Fruit fly (Drosophila melanogaster) whole organism, pupa: ENCODE data around the gene CG31265.

ENCODE experiments used
- CG12605 ChIP-seq: fragments of 200-800 bp; sonication (Bioruptor generic); IDR thresholded peaks from 2 replicates; pipeline ENCODE4 v1.3.6; 2022; ENCODE audit warnings: missing biosample characterization, missing genetic modification characterization
- CG13204 ChIP-seq: fragments of 200-800 bp; sonication (Bioruptor generic); optimal IDR thresholded peaks from 2 replicates; lab custom pipeline; 2018; ENCODE audit warnings: missing biosample characterization, mild to moderate bottlenecking, missing genetic modification characterization, moderate library complexity
- CG15710 ChIP-seq: fragments of 200-800 bp; sonication (Bioruptor generic); optimal IDR thresholded peaks from 2 replicates; lab custom pipeline; 2018; ENCODE audit warnings: missing biosample characterization, mild to moderate bottlenecking, missing genetic modification characterization, moderate library complexity
- CG32121 ChIP-seq: fragments of 200-800 bp; sonication (Bioruptor generic); IDR thresholded peaks from 2 replicates; pipeline ENCODE4 v1.3.6; 2022; ENCODE audit warnings: missing biosample characterization, missing genetic modification characterization
- CG34367 ChIP-seq: fragments of 200-800 bp; sonication (Bioruptor generic); optimal IDR thresholded peaks from 2 replicates; lab custom pipeline; 2018; ENCODE audit warnings: missing biosample characterization, mild to moderate bottlenecking, missing genetic modification characterization
- CG4496 ChIP-seq: fragments of 200-800 bp; sonication (Bioruptor generic); IDR thresholded peaks from 3 replicates; pipeline ENCODE4 v1.3.6; 2022; ENCODE audit warnings: missing biosample characterization, missing genetic modification characterization
- EcR ChIP-seq: fragments of 200-800 bp; sonication (Bioruptor generic); optimal IDR thresholded peaks from 3 replicates; lab custom pipeline; 2019; ENCODE audit warnings: missing biosample characterization, missing genetic modification characterization, mild to moderate bottlenecking, moderate library complexity, missing genetic modification reagents
- Pif1B ChIP-seq: fragments of 200-800 bp; sonication (Bioruptor generic); optimal IDR thresholded peaks from 3 replicates; lab custom pipeline; 2016; ENCODE audit warnings: missing biosample characterization, missing genetic modification characterization
- Snoo ChIP-seq: fragments of 200-800 bp; sonication (Bioruptor generic); optimal IDR thresholded peaks from 3 replicates; lab custom pipeline; 2017; ENCODE audit warnings: missing biosample characterization, mild to moderate bottlenecking, missing genetic modification characterization, inconsistent platforms
- fd96Ca ChIP-seq: fragments of 200-800 bp; sonication (Bioruptor generic); IDR thresholded peaks from 3 replicates; pipeline ENCODE4 v1.3.6; 2022; ENCODE audit warnings: missing biosample characterization, missing genetic modification characterization
- gl ChIP-seq: fragments of 200-800 bp; sonication (Bioruptor generic); optimal IDR thresholded peaks from 2 replicates; lab custom pipeline; 2018; ENCODE audit warnings: missing biosample characterization, mild to moderate bottlenecking, missing genetic modification characterization

dm6 chr3R:17150287-17150686 is 22.3 kb downstream of the CG31265 start, which contains the start of gene Smug:
- TF ChIP-seq fd96Ca (GFP tag; lab: Robert Waterston, UW) (no peak), CG4496 (GFP tag; lab: Robert Waterston, UW) (no peak), CG15710 (tag; lab: Kevin White, UChicago) (no peak), CG34367 (tag; lab: Kevin White, UChicago) (no peak), Snoo (tag; lab: Kevin White, UChicago) (no peak), EcR (GFP tag; lab: Kevin White, UChicago) (no peak), CG32121 (GFP tag; lab: Robert Waterston, UW) (no peak), Pif1B (no peak), CG13204 (GFP tag; lab: Kevin White, UChicago) (no peak), gl (tag; lab: Kevin White, UChicago) (no peak), CG12605 (GFP tag; lab: Robert Waterston, UW) (no peak)
